Worm (Caenorhabditis elegans): ENCODE measurements around the gene T01C8.2.
A peak's percentile ranks its signal among the peaks of the same experiment; 100 is the strongest.
"Not testable (repeated sequence)": the region's sequence is repeated elsewhere in the genome, so short reads cannot be mapped to it uniquely, and the experiment has no call there.

Gene T01C8.2

ce11 chrX:16814913-16815312 is 28.7 kb downstream of the T01C8.2 start:
- no peak for TF ChIP-seq ztf-16 (tag; optimal IDR thresholded peaks at IDR 0.05)
- no peak for TF ChIP-seq ceh-34 (tag; optimal IDR thresholded peaks at IDR 0.05)
- TF ChIP-seq ceh-45 (GFP tag; IDR thresholded peaks at IDR 0.05): no peak
- no peak for TF ChIP-seq ceh-30 (tag; optimal IDR thresholded peaks at IDR 0.05)

- TF ChIP-seq pax-1 (tag; optimal IDR thresholded peaks at IDR 0.05): no peak
- TF ChIP-seq unc-55 (GFP tag; optimal IDR thresholded peaks at IDR 0.05): peak; percentile 83
- TF ChIP-seq sdc-2 (tag; optimal IDR thresholded peaks at IDR 0.05): no peak
- peak; percentile 88 for TF ChIP-seq hlh-30 (tag; optimal IDR thresholded peaks at IDR 0.05; ENCODE audit: insufficient read depth)
- peak; percentile 22 for TF ChIP-seq hlh-8 (tag; optimal IDR thresholded peaks at IDR 0.05)
Observed at ce11 chrX:16815508-16815907, 29.3 kb downstream of the T01C8.2 start.

ce11 chrX:16816854-16817253 is 30.6 kb downstream of the T01C8.2 start:
- TF ChIP-seq K09A11.1 (tag; optimal IDR thresholded peaks at IDR 0.05; ENCODE audit: insufficient read depth) (no peak), unc-42 (tag; optimal IDR thresholded peaks at IDR 0.05) (peak; percentile 84)

ce11 chrX:16818271-16818670 is 32.0 kb downstream of the T01C8.2 start:
- no peak for TF ChIP-seq pag-3 (tag; optimal IDR thresholded peaks at IDR 0.05; ENCODE audit: borderline replicate concordance)
- TF ChIP-seq ama-1 (optimal IDR thresholded peaks at IDR 0.05): no peak
- no peak for TF ChIP-seq pros-1 (tag; optimal IDR thresholded peaks at IDR 0.05)
- TF ChIP-seq ceh-14 (tag; optimal IDR thresholded peaks at IDR 0.05): no peak
- TF ChIP-seq sdc-2 (tag; optimal IDR thresholded peaks at IDR 0.05): no peak
- TF ChIP-seq K09A11.1 (tag; optimal IDR thresholded peaks at IDR 0.05; ENCODE audit: insufficient read depth): no peak
- no peak for TF ChIP-seq lin-11 (tag; optimal IDR thresholded peaks at IDR 0.05)

ce11 chrX:16821533-16821932 is 35.3 kb downstream of the T01C8.2 start:
- TF ChIP-seq pros-1 (tag; optimal IDR thresholded peaks at IDR 0.05): no peak
- no peak for TF ChIP-seq K02D7.2 (tag; optimal IDR thresholded peaks at IDR 0.05)
- TF ChIP-seq pha-2 (tag; optimal IDR thresholded peaks at IDR 0.05): no peak
- no peak for TF ChIP-seq unc-3 (GFP tag; conservative IDR thresholded peaks at IDR 0.05)
- TF ChIP-seq unc-3 (tag; optimal IDR thresholded peaks at IDR 0.05): no peak

ce11 chrX:16825358-16825757 is 39.1 kb downstream of the T01C8.2 start, which contains the start of gene sto-5:
TSS of gene sto-5 (minus strand) at chrX:16825458.
- TF ChIP-seq pag-3 (tag; optimal IDR thresholded peaks at IDR 0.05; ENCODE audit: borderline replicate concordance): no peak

- TF ChIP-seq ceh-31 (tag; optimal IDR thresholded peaks at IDR 0.05) (peak; percentile 58), ets-4 (tag; optimal IDR thresholded peaks at IDR 0.05) (no peak)
Observed at ce11 chrX:16826500-16826899, 40.3 kb downstream of the T01C8.2 start.

- TF ChIP-seq ceh-30, ets-4, odd-2 (tag; optimal IDR thresholded peaks at IDR 0.05): not testable (repeated sequence)
Observed at ce11 chrX:16834691-16835090, 48.5 kb downstream of the T01C8.2 start, which contains the start of gene F41G4.13. TSS of gene F41G4.13 (minus strand) at chrX:16834791.

ce11 chrX:16836304-16836703 is 50.1 kb downstream of the T01C8.2 start, which contains the start of gene F41G4.7:
TSS of gene F41G4.7 (minus strand) at chrX:16836404.
- TF ChIP-seq madf-2 (tag; optimal IDR thresholded peaks at IDR 0.05) (no peak), unc-86 (tag; optimal IDR thresholded peaks at IDR 0.05) (no peak), syd-9 (tag; optimal IDR thresholded peaks at IDR 0.05) (no peak), fax-1 (tag; optimal IDR thresholded peaks at IDR 0.05) (no peak), npax-4 (tag; optimal IDR thresholded peaks at IDR 0.05) (no peak), unc-42 (tag; optimal IDR thresholded peaks at IDR 0.05) (no peak)

Measured in whole organism, late embryonic.